Worm (Caenorhabditis elegans): ENCODE results near the gene F21G4.1.
A peak's percentile ranks its signal among the peaks of the same experiment; 100 is the strongest.

The F21G4.1 gene

ce11 chrX:9899426-9900131 is 7.5 kb upstream of the F21G4.1 start, which contains the start of gene phf-34:
Gene phf-34, minus strand, starts transcription at chrX:9899476.
- TF ChIP-seq nhr-129 (tag; optimal IDR thresholded peaks at IDR 0.05): peak; percentile 84
- TF ChIP-seq lin-13 (GFP tag; optimal IDR thresholded peaks at IDR 0.05): peak; percentile 37
- peak; percentile 76 for TF ChIP-seq unc-55 (GFP tag; optimal IDR thresholded peaks at IDR 0.05)
- no peak for TF ChIP-seq Y55F3AM.14 (GFP tag; optimal IDR thresholded peaks at IDR 0.05)
- TF ChIP-seq skn-1 (tag; optimal IDR thresholded peaks at IDR 0.05): no peak
- peak; percentile 49 for TF ChIP-seq nhr-25 (tag; optimal IDR thresholded peaks at IDR 0.05)
- TF ChIP-seq egl-27 (tag; optimal IDR thresholded peaks at IDR 0.05): no peak
- TF ChIP-seq lsy-2 (tag; optimal IDR thresholded peaks at IDR 0.05): peak in 1 of 2 experiments; percentile 58
- peak; percentile 67 for TF ChIP-seq crh-2 (tag; optimal IDR thresholded peaks at IDR 0.05)
- no peak for TF ChIP-seq R02D3.7 (tag; optimal IDR thresholded peaks at IDR 0.05)
- no peak for TF ChIP-seq nhr-11 (tag; optimal IDR thresholded peaks at IDR 0.05)
- TF ChIP-seq sma-9 (GFP tag; optimal IDR thresholded peaks at IDR 0.05): peak; percentile 35
- no peak for TF ChIP-seq sma-9 (tag; optimal IDR thresholded peaks at IDR 0.05)
- no peak for TF ChIP-seq mbf-1 (tag; optimal IDR thresholded peaks at IDR 0.05)
- peak; percentile 17 for TF ChIP-seq nhr-21 (tag; optimal IDR thresholded peaks at IDR 0.05)
- no peak for TF ChIP-seq gmeb-1 (tag; optimal IDR thresholded peaks at IDR 0.05)
- no peak for TF ChIP-seq nhr-237 (tag; optimal IDR thresholded peaks at IDR 0.05)
- no peak for TF ChIP-seq snpc-4 (tag; optimal IDR thresholded peaks at IDR 0.05)
- no peak for TF ChIP-seq lin-39 (tag; optimal IDR thresholded peaks at IDR 0.05)
- TF ChIP-seq ztf-1 (GFP tag; conservative IDR thresholded peaks at IDR 0.05): no peak
- no peak for TF ChIP-seq peb-1 (tag; optimal IDR thresholded peaks at IDR 0.05)
- no peak for TF ChIP-seq ztf-4 (tag; optimal IDR thresholded peaks at IDR 0.05)
- no peak for TF ChIP-seq nhr-77 (tag; optimal IDR thresholded peaks at IDR 0.05)
- TF ChIP-seq lin-11 (tag; optimal IDR thresholded peaks at IDR 0.05): peak; percentile 9
- TF ChIP-seq blmp-1 (tag; optimal IDR thresholded peaks at IDR 0.05; ENCODE audit: insufficient read depth): no peak
- no peak for TF ChIP-seq nhr-10 (tag; optimal IDR thresholded peaks at IDR 0.05)
- TF ChIP-seq mab-5 (tag; optimal IDR thresholded peaks at IDR 0.05): peak; percentile 12
- TF ChIP-seq nhr-6 (tag; optimal IDR thresholded peaks at IDR 0.05): no peak
- TF ChIP-seq aly-2 (tag; optimal IDR thresholded peaks at IDR 0.05): no peak
- TF ChIP-seq C34F6.9 (tag; optimal IDR thresholded peaks at IDR 0.05): peak; percentile 65
- no peak for TF ChIP-seq alr-1 (tag; optimal IDR thresholded peaks at IDR 0.05)
- peak; percentile 33 for TF ChIP-seq fos-1 (tag; optimal IDR thresholded peaks at IDR 0.05)
- no peak for TF ChIP-seq nhr-12 (tag; optimal IDR thresholded peaks at IDR 0.05)
- peak in 1 of 2 experiments; percentile 17 for TF ChIP-seq mdl-1 (tag; optimal IDR thresholded peaks at IDR 0.05)
- no peak for TF ChIP-seq dmd-4 (tag; optimal IDR thresholded peaks at IDR 0.05)
- TF ChIP-seq ama-1 (optimal IDR thresholded peaks at IDR 0.05): no peak
- TF ChIP-seq zag-1 (tag; optimal IDR thresholded peaks at IDR 0.05): peak; percentile 66
- TF ChIP-seq F13H6.1 (tag; optimal IDR thresholded peaks at IDR 0.05): peak; percentile 71

- TF ChIP-seq blmp-1 (tag; optimal IDR thresholded peaks at IDR 0.05; ENCODE audit: insufficient read depth) (no peak), C34F6.9 (tag; optimal IDR thresholded peaks at IDR 0.05) (no peak), ceh-16 (tag; optimal IDR thresholded peaks at IDR 0.05) (no peak), lsy-2 (tag; optimal IDR thresholded peaks at IDR 0.05) (no peak), unc-62 (GFP tag; optimal IDR thresholded peaks at IDR 0.05) (no peak), mbf-1 (tag; optimal IDR thresholded peaks at IDR 0.05) (no peak), elt-3 (tag; optimal IDR thresholded peaks at IDR 0.05) (no peak), nhr-6 (tag; optimal IDR thresholded peaks at IDR 0.05) (no peak), crh-2 (tag; optimal IDR thresholded peaks at IDR 0.05) (no peak), Y55F3AM.14 (GFP tag; optimal IDR thresholded peaks at IDR 0.05) (no peak), ama-1 (optimal IDR thresholded peaks at IDR 0.05) (no peak), peb-1 (tag; optimal IDR thresholded peaks at IDR 0.05) (no peak), lin-11 (tag; optimal IDR thresholded peaks at IDR 0.05) (no peak), nhr-11 (tag; optimal IDR thresholded peaks at IDR 0.05) (no peak), nhr-237 (tag; optimal IDR thresholded peaks at IDR 0.05) (no peak), nhr-23 (tag; optimal IDR thresholded peaks at IDR 0.05) (no peak), skn-1 (tag; optimal IDR thresholded peaks at IDR 0.05) (no peak)
Observed at ce11 chrX:9894844-9895243, 2.7 kb upstream of the F21G4.1 start, which contains the start of gene F21G4.3. Gene F21G4.3, plus strand, starts transcription at chrX:9895144.
